Fruit fly (Drosophila melanogaster) whole organism, embryonic: Measurements from ENCODE around the gene Nrd1.

Source experiments
- BEAF-32 ChIP-seq: fragments of 200-800 bp; sonication (Bioruptor generic); optimal IDR thresholded peaks from 3 replicates; lab custom pipeline; 2017; ENCODE audit warnings: missing biosample characterization, missing genetic modification characterization, mild to moderate bottlenecking, moderate library complexity, missing genetic modification reagents
- CG10147 ChIP-seq: fragments of 200-800 bp; sonication (Bioruptor generic); optimal IDR thresholded peaks from 2 replicates; lab custom pipeline; 2019; ENCODE audit warnings: missing biosample characterization, mild to moderate bottlenecking, missing genetic modification characterization, moderate library complexity
- CG10274 ChIP-seq: fragments of 200-800 bp; sonication (Bioruptor generic); optimal IDR thresholded peaks from 3 replicates; lab custom pipeline; 2017; ENCODE audit warnings: missing biosample characterization, mild to moderate bottlenecking, missing genetic modification characterization
- CG12104 ChIP-seq: fragments of 200-800 bp; sonication (Bioruptor generic); optimal IDR thresholded peaks from 3 replicates; lab custom pipeline; 2016; ENCODE audit warnings: missing biosample characterization, missing genetic modification characterization
- CG12155 ChIP-seq: fragments of 200-800 bp; sonication (Bioruptor generic); optimal IDR thresholded peaks from 3 replicates; lab custom pipeline; 2016; ENCODE audit warnings: missing biosample characterization, missing genetic modification characterization
- CG15269 ChIP-seq: fragments of 200-800 bp; sonication (Bioruptor generic); optimal IDR thresholded peaks from 2 replicates; lab custom pipeline; 2018; ENCODE audit warnings: missing biosample characterization, mild to moderate bottlenecking, missing genetic modification characterization, moderate library complexity
- CG16815 ChIP-seq: fragments of 200-800 bp; sonication (Bioruptor generic); optimal IDR thresholded peaks from 3 replicates; lab custom pipeline; 2017; ENCODE audit warnings: missing biosample characterization, mild to moderate bottlenecking, missing genetic modification characterization
- CG17802 ChIP-seq: fragments of 200-800 bp; sonication (Bioruptor generic); optimal IDR thresholded peaks from 2 replicates; lab custom pipeline; 2018; ENCODE audit warnings: missing biosample characterization, mild to moderate bottlenecking, missing genetic modification characterization, moderate library complexity
- CG18476 ChIP-seq: fragments of 200-800 bp; sonication (Bioruptor generic); optimal IDR thresholded peaks from 2 replicates; lab custom pipeline; 2016; ENCODE audit warnings: missing biosample characterization, mild to moderate bottlenecking, missing genetic modification characterization
- CG30431 ChIP-seq: fragments of 200-800 bp; sonication (Bioruptor generic); optimal IDR thresholded peaks from 2 replicates; lab custom pipeline; 2017; ENCODE audit warnings: missing biosample characterization, missing genetic modification characterization
- CG33557 ChIP-seq: fragments of 200-800 bp; sonication (Bioruptor generic); optimal IDR thresholded peaks from 2 replicates; lab custom pipeline; 2019; ENCODE audit warnings: missing biosample characterization, mild to moderate bottlenecking, missing genetic modification characterization, moderate library complexity
- CG6254 ChIP-seq: fragments of 200-800 bp; sonication (Bioruptor generic); optimal IDR thresholded peaks from 3 replicates; lab custom pipeline; 2017; ENCODE audit warnings: mild to moderate bottlenecking, missing biosample characterization, missing genetic modification reagents, missing genetic modification characterization
- CG7556 ChIP-seq: fragments of 200-800 bp; sonication (Bioruptor generic); optimal IDR thresholded peaks from 2 replicates; lab custom pipeline; 2017; ENCODE audit warnings: missing biosample characterization, mild to moderate bottlenecking, missing genetic modification characterization
- CG8089 ChIP-seq: fragments of 200-800 bp; sonication (Bioruptor generic); optimal IDR thresholded peaks from 3 replicates; lab custom pipeline; 2016; ENCODE audit warnings: missing biosample characterization, missing genetic modification characterization
- D19B ChIP-seq: fragments of 200-800 bp; sonication (Bioruptor generic); optimal IDR thresholded peaks from 2 replicates; lab custom pipeline; 2017; ENCODE audit warnings: missing biosample characterization, mild to moderate bottlenecking, missing genetic modification characterization
- Dip3 ChIP-seq: fragments of 200-800 bp; sonication (Bioruptor generic); optimal IDR thresholded peaks from 3 replicates; lab custom pipeline; 2016; ENCODE audit warnings: missing biosample characterization, missing genetic modification characterization
- Doc3 ChIP-seq: fragments of 200-800 bp; sonication (Bioruptor generic); IDR thresholded peaks from 3 replicates; pipeline ENCODE4 v1.3.6; 2022; ENCODE audit warnings: missing biosample characterization, missing genetic modification characterization; ENCODE audit not compliant: partially characterized antibody
- Dref ChIP-seq: fragments of 200-800 bp; sonication (Bioruptor generic); IDR thresholded peaks from 2 replicates; pipeline ENCODE4 v1.3.6; 2022; ENCODE audit warnings: missing biosample characterization, missing genetic modification characterization
- Hmr ChIP-seq: fragments of 200-800 bp; sonication (Bioruptor generic); optimal IDR thresholded peaks from 3 replicates; lab custom pipeline; 2017; ENCODE audit warnings: mild to moderate bottlenecking, missing biosample characterization, missing genetic modification reagents, missing genetic modification characterization
- Hr39 ChIP-seq: fragments of >200 bp; optimal IDR thresholded peaks from 2 replicates; lab custom pipeline; 2017
- Hr78 ChIP-seq, 2 experiments: fragments of 200-800 bp in 1 of 2; fragments of >200 bp in 1 of 2; sonication (Bioruptor generic) in 1 of 2; optimal IDR thresholded peaks; 2 replicates each; lab custom pipeline; 2017 to 2019; ENCODE audit warnings: missing biosample characterization in 2 of 2, missing genetic modification characterization in 2 of 2, mild to moderate bottlenecking in 1 of 2, moderate library complexity in 1 of 2
- Jarid2 ChIP-seq: fragments of 200-800 bp; sonication (Bioruptor generic); optimal IDR thresholded peaks from 3 replicates; lab custom pipeline; 2017; ENCODE audit warnings: mild to moderate bottlenecking, missing biosample characterization, missing genetic modification reagents, missing genetic modification characterization
- Mad ChIP-seq: fragments of 200-800 bp; sonication (Bioruptor generic); optimal IDR thresholded peaks from 2 replicates; lab custom pipeline; 2016; ENCODE audit warnings: missing biosample characterization, missing genetic modification characterization
- Neu2 ChIP-seq: fragments of 200-800 bp; sonication (Bioruptor generic); optimal IDR thresholded peaks from 3 replicates; lab custom pipeline; 2016; ENCODE audit warnings: missing biosample characterization, missing genetic modification characterization, borderline replicate concordance
- Opbp ChIP-seq: fragments of 200-800 bp; sonication (Bioruptor generic); IDR thresholded peaks from 3 replicates; pipeline ENCODE4 v1.3.6; 2022; ENCODE audit warnings: missing biosample characterization, missing genetic modification characterization; ENCODE audit not compliant: partially characterized antibody
- Spps ChIP-seq: fragments of 200-800 bp; sonication (Bioruptor generic); optimal IDR thresholded peaks from 2 replicates; lab custom pipeline; 2018; ENCODE audit warnings: missing biosample characterization, mild to moderate bottlenecking, missing genetic modification characterization
- Stat92E ChIP-seq, 3 experiments: fragments of >200 bp in 2 of 3; fragments of 200-800 bp in 1 of 3; sonication (Bioruptor generic) in 1 of 3; optimal IDR thresholded peaks; 2 replicates each; lab custom pipeline; 2017 to 2019; ENCODE audit warnings: missing biosample characterization in 3 of 3, missing genetic modification characterization in 3 of 3, mild to moderate bottlenecking in 1 of 3, moderate library complexity in 1 of 3
- Xbp1 ChIP-seq: fragments of 200-800 bp; sonication (Bioruptor generic); optimal IDR thresholded peaks from 3 replicates; lab custom pipeline; 2016; ENCODE audit warnings: missing biosample characterization, mild to moderate bottlenecking, missing genetic modification characterization
- ab ChIP-seq: fragments of 200-800 bp; sonication (Bioruptor generic); optimal IDR thresholded peaks from 2 replicates; lab custom pipeline; 2016; ENCODE audit warnings: missing biosample characterization, missing genetic modification characterization
- ase ChIP-seq: fragments of 200-800 bp; sonication (Bioruptor generic); IDR thresholded peaks from 3 replicates; pipeline ENCODE4 v1.3.6; 2022; ENCODE audit warnings: missing biosample characterization, missing genetic modification characterization
- btn ChIP-seq: fragments of 200-800 bp; sonication (Bioruptor generic); optimal IDR thresholded peaks from 2 replicates; lab custom pipeline; 2016; ENCODE audit warnings: missing biosample characterization, missing genetic modification characterization
- cad ChIP-seq: fragments of >200 bp; optimal IDR thresholded peaks from 2 replicates; lab custom pipeline; 2017; ENCODE audit warnings: missing biosample characterization, missing genetic modification characterization
- cas ChIP-seq: fragments of 200-800 bp; sonication (Bioruptor generic); IDR thresholded peaks from 2 replicates; pipeline ENCODE4 v1.3.6; 2022; ENCODE audit warnings: missing biosample characterization, missing genetic modification characterization
- chm ChIP-seq: fragments of 200-800 bp; sonication (Bioruptor generic); IDR thresholded peaks from 2 replicates; pipeline ENCODE4 v1.3.6; 2022; ENCODE audit warnings: missing biosample characterization, missing genetic modification characterization
- corto ChIP-seq: fragments of 200-800 bp; sonication (Bioruptor generic); optimal IDR thresholded peaks from 2 replicates; lab custom pipeline; 2016; ENCODE audit warnings: missing biosample characterization, mild to moderate bottlenecking, missing genetic modification characterization, moderate library complexity
- dati ChIP-seq: fragments of 200-800 bp; sonication (Bioruptor generic); IDR thresholded peaks from 2 replicates; pipeline ENCODE4 v1.3.6; 2022; ENCODE audit warnings: missing biosample characterization, missing genetic modification characterization
- dimm ChIP-seq: fragments of 200-800 bp; sonication (Bioruptor generic); IDR thresholded peaks from 2 replicates; pipeline ENCODE4 v1.3.6; 2022; ENCODE audit warnings: missing biosample characterization, missing genetic modification characterization
- eve ChIP-seq, 2 experiments: fragments of >200 bp; optimal IDR thresholded peaks; 2 replicates each; lab custom pipeline; 2017; ENCODE audit warnings: missing biosample characterization in 2 of 2, missing genetic modification characterization in 2 of 2
- fru ChIP-seq: fragments of >200 bp; optimal IDR thresholded peaks from 2 replicates; lab custom pipeline; 2017
- grn ChIP-seq: fragments of 200-800 bp; sonication (Bioruptor generic); optimal IDR thresholded peaks from 3 replicates; lab custom pipeline; 2017; ENCODE audit warnings: missing biosample characterization, missing genetic modification characterization
- her ChIP-seq: fragments of 200-800 bp; sonication (Bioruptor generic); optimal IDR thresholded peaks from 2 replicates; lab custom pipeline; 2016; ENCODE audit warnings: missing biosample characterization, missing genetic modification characterization
- jing ChIP-seq: fragments of 200-800 bp; sonication (Bioruptor generic); optimal IDR thresholded peaks from 2 replicates; lab custom pipeline; 2018; ENCODE audit warnings: missing biosample characterization, mild to moderate bottlenecking, missing genetic modification characterization
- lola ChIP-seq, 3 experiments: fragments of >200 bp in 2 of 3; fragments of 200-800 bp in 1 of 3; sonication (Bioruptor generic) in 1 of 3; optimal IDR thresholded peaks; 2 replicates each; lab custom pipeline; 2017 to 2019; ENCODE audit warnings: missing biosample characterization in 3 of 3, missing genetic modification characterization in 3 of 3, mild to moderate bottlenecking in 1 of 3, moderate library complexity in 1 of 3
- pho ChIP-seq: fragments of 200-800 bp; sonication (Bioruptor generic); optimal IDR thresholded peaks from 2 replicates; lab custom pipeline; 2016; ENCODE audit warnings: missing biosample characterization, missing genetic modification characterization
- psq ChIP-seq: fragments of 200-800 bp; sonication (Bioruptor generic); optimal IDR thresholded peaks from 2 replicates; lab custom pipeline; 2017; ENCODE audit warnings: missing biosample characterization, missing genetic modification characterization
- sens ChIP-seq: fragments of 200-800 bp; sonication (Bioruptor generic); peaks from one replicate; lab custom pipeline; 2016; ENCODE audit warnings: missing biosample characterization, missing genetic modification characterization
- sens-2 ChIP-seq: fragments of 200-800 bp; sonication (Bioruptor generic); IDR thresholded peaks from 2 replicates; pipeline ENCODE4 v1.3.6; 2022; ENCODE audit warnings: missing biosample characterization, missing genetic modification characterization
- sima ChIP-seq: fragments of 200-800 bp; sonication (Bioruptor generic); optimal IDR thresholded peaks from 2 replicates; lab custom pipeline; 2016; ENCODE audit warnings: missing biosample characterization, missing genetic modification characterization
- sisA ChIP-seq: fragments of 200-800 bp; sonication (Bioruptor generic); IDR thresholded peaks from 2 replicates; pipeline ENCODE4 v1.3.6; 2022; ENCODE audit warnings: missing biosample characterization, missing genetic modification characterization
- slbo ChIP-seq: fragments of 200-800 bp; sonication (Bioruptor generic); IDR thresholded peaks from 2 replicates; pipeline ENCODE4 v1.3.6; 2022; ENCODE audit warnings: missing biosample characterization, missing genetic modification characterization
- tio ChIP-seq: fragments of 200-800 bp; sonication (Bioruptor generic); optimal IDR thresholded peaks from 2 replicates; lab custom pipeline; 2017; ENCODE audit warnings: missing biosample characterization, missing genetic modification characterization, inconsistent platforms
- zen ChIP-seq: fragments of 200-800 bp; sonication (Bioruptor generic); optimal IDR thresholded peaks from 3 replicates; lab custom pipeline; 2018; ENCODE audit warnings: missing biosample characterization, mild to moderate bottlenecking, missing genetic modification characterization, moderate library complexity

Gene Nrd1

DNA sequence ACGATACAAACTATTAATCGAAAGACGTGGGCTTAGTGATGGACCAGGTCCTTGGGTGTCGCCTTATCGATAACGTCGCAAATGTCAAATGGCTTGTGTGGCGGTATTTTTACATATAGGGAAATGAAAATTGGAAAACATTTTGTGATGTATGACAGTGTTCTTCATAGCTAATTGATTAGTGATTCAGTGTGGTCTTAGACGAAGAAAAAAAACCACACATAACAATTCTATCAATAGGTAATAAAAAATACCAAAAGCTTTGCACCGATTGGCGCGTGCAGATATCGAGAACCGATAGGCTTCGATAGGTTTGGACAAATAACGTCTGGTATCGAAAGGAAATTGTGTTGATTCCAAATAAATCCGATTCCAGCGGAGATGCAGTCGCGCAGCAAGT lies at the start of gene Nrd1, which contains the start of gene CG1847 (continued):
- TF ChIP-seq Opbp (peak; percentile 53; the same call in 1 of the 3 replicates), cas (no peak), btn (GFP tag; lab: Kevin White, UChicago) (no peak), Doc3 (GFP tag; lab: Robert Waterston, UW) (peak; percentile 64), Mad (GFP tag; lab: Kevin White, UChicago) (no peak), CG33557 (no peak), CG30431 (GFP tag; lab: Kevin White, UChicago) (no peak), CG18476 (GFP tag; lab: Kevin White, UChicago) (no peak), grn (GFP tag; lab: Kevin White, UChicago) (no peak), lola (GFP tag; optimal IDR thresholded peaks at IDR 0.05; lab: Kevin White, UChicago) (no peak), chm (GFP tag; lab: Robert Waterston, UW) (no peak), Neu2 (GFP tag; lab: Kevin White, UChicago) (no peak), CG16815 (no peak), psq (GFP tag; lab: Kevin White, UChicago) (no peak), slbo (no peak), Jarid2 (no peak), Hr39 (no peak), fru (lab: Kevin White, UChicago) (no peak), dimm (no peak), CG10274 (GFP tag; lab: Kevin White, UChicago) (no peak), tio (GFP tag; lab: Kevin White, UChicago) (no peak), dati (GFP tag; lab: Robert Waterston, UW) (no peak), CG12155 (GFP tag; lab: Kevin White, UChicago) (no peak), Stat92E (GFP tag; optimal IDR thresholded peaks at IDR 0.05; lab: Kevin White, UChicago) (no peak), cad (GFP tag; lab: Kevin White, UChicago) (no peak), sima (GFP tag; lab: Kevin White, UChicago) (no peak), Spps (tag; lab: Kevin White, UChicago) (no peak), Dref (GFP tag; lab: Robert Waterston, UW) (peak; percentile 72), her (no peak), Xbp1 (no peak), sens-2 (GFP tag; lab: Robert Waterston, UW) (no peak), CG17802 (tag; lab: Kevin White, UChicago) (no peak), eve (GFP tag; optimal IDR thresholded peaks at IDR 0.05; lab: Kevin White, UChicago) (no peak), ase (GFP tag; lab: Robert Waterston, UW) (no peak), CG8089 (GFP tag; lab: Kevin White, UChicago) (no peak), CG15269 (tag; lab: Kevin White, UChicago) (no peak), corto (no peak), sens (GFP tag; lab: Kevin White, UChicago) (no peak), jing (GFP tag; lab: Kevin White, UChicago) (no peak), BEAF-32 (GFP tag; lab: Kevin White, UChicago) (peak; percentile 72), CG6254 (no peak), ab (GFP tag; lab: Kevin White, UChicago) (no peak), CG7556 (GFP tag; lab: Kevin White, UChicago) (no peak), sisA (no peak), pho (no peak), CG10147 (GFP tag; lab: Kevin White, UChicago) (no peak), Hmr (GFP tag; lab: Kevin White, UChicago) (no peak), Dip3 (no peak), zen (tag; lab: Kevin White, UChicago) (no peak), CG12104 (GFP tag; lab: Kevin White, UChicago) (no peak), D19B (no peak), Hr78 (GFP tag; optimal IDR thresholded peaks at IDR 0.05; lab: Kevin White, UChicago) (no peak)
